Worm (Caenorhabditis elegans) whole organism, L2 larva: ENCODE data around the gene mltn-10.

Experiments
- F13H6.1 ChIP-seq: sonication (generic microtip); optimal IDR thresholded peaks from 2 replicates; lab custom pipeline; 2016; ENCODE audit warnings: missing genetic modification characterization, missing compliant biosample characterization
- Y55F3AM.14 ChIP-seq: fragments of 200-800 bp; sonication (Bioruptor generic); optimal IDR thresholded peaks from 2 replicates; lab custom pipeline; 2018; ENCODE audit warnings: mild to moderate bottlenecking, missing genetic modification characterization, missing compliant biosample characterization
- ZK546.5 ChIP-seq: sonication (generic microtip); optimal IDR thresholded peaks from 2 replicates; lab custom pipeline; 2017; ENCODE audit warnings: missing biosample characterization, missing genetic modification characterization
- ama-1 ChIP-seq: fragments of 150-350 bp; optimal IDR thresholded peaks from 2 replicates; lab custom pipeline; 2018; ENCODE audit warnings: inconsistent platforms
- blmp-1 ChIP-seq: sonication (generic microtip); optimal IDR thresholded peaks from 2 replicates; lab custom pipeline; 2017; ENCODE audit warnings: missing genetic modification characterization, mild to moderate bottlenecking, missing compliant biosample characterization, antibody characterized with exemption, moderate library complexity; ENCODE audit not compliant: insufficient read depth
- ceh-16 ChIP-seq: fragments of 150-350 bp; optimal IDR thresholded peaks from 2 replicates; lab custom pipeline; 2014; ENCODE audit warnings: missing biosample characterization, missing genetic modification characterization
- crh-2 ChIP-seq: sonication (generic microtip); optimal IDR thresholded peaks from 2 replicates; lab custom pipeline; 2017; ENCODE audit warnings: missing biosample characterization, missing genetic modification characterization
- dmd-4 ChIP-seq: sonication (generic microtip); optimal IDR thresholded peaks from 2 replicates; lab custom pipeline; 2017; ENCODE audit warnings: missing biosample characterization, missing genetic modification characterization
- egl-27 ChIP-seq: sonication (generic microtip); optimal IDR thresholded peaks from 3 replicates; lab custom pipeline; 2017; ENCODE audit warnings: missing biosample characterization, missing genetic modification reagents, missing genetic modification characterization
- elt-1 ChIP-seq: fragments of 150-350 bp; optimal IDR thresholded peaks from 2 replicates; lab custom pipeline; 2014; ENCODE audit warnings: missing biosample characterization, missing genetic modification characterization
- fos-1 ChIP-seq: fragments of 150-350 bp; optimal IDR thresholded peaks from 2 replicates; lab custom pipeline; 2014; ENCODE audit warnings: missing biosample characterization, missing genetic modification characterization
- gmeb-1 ChIP-seq: fragments of 150-350 bp; optimal IDR thresholded peaks from 2 replicates; lab custom pipeline; 2014; ENCODE audit warnings: missing biosample characterization, missing genetic modification characterization
- lin-11 ChIP-seq: fragments of 150-350 bp; sonication (generic microtip); optimal IDR thresholded peaks from 2 replicates; lab custom pipeline; 2014; ENCODE audit warnings: missing biosample characterization, missing genetic modification characterization, inconsistent platforms, mixed read lengths
- lin-13 ChIP-seq: fragments of 150-350 bp; optimal IDR thresholded peaks from 2 replicates; lab custom pipeline; 2014; ENCODE audit warnings: missing biosample characterization, missing genetic modification reagents, missing genetic modification characterization
- lsy-2 ChIP-seq, 2 experiments: fragments of 150-350 bp in 1 of 2; sonication (generic microtip) in 1 of 2; optimal IDR thresholded peaks; 2 replicates each; lab custom pipeline; 2014 to 2017; ENCODE audit warnings: missing biosample characterization in 2 of 2, missing genetic modification characterization in 2 of 2
- mab-5 ChIP-seq: fragments of 150-350 bp; optimal IDR thresholded peaks from 2 replicates; lab custom pipeline; 2014; ENCODE audit warnings: missing biosample characterization, missing genetic modification characterization
- mbf-1 ChIP-seq: sonication (generic microtip); optimal IDR thresholded peaks from 2 replicates; lab custom pipeline; 2017; ENCODE audit warnings: missing biosample characterization, missing genetic modification characterization
- mdl-1 ChIP-seq, 2 experiments: fragments of 150-350 bp in 1 of 2; sonication (generic microtip) in 1 of 2; optimal IDR thresholded peaks; 2 replicates each; lab custom pipeline; 2017; ENCODE audit warnings: missing biosample characterization in 2 of 2, missing genetic modification characterization in 2 of 2
- nhr-11 ChIP-seq: fragments of 150-350 bp; optimal IDR thresholded peaks from 2 replicates; lab custom pipeline; 2014; ENCODE audit warnings: missing biosample characterization, missing genetic modification characterization
- nhr-129 ChIP-seq: fragments of 150-350 bp; optimal IDR thresholded peaks from 2 replicates; lab custom pipeline; 2014; ENCODE audit warnings: missing biosample characterization, missing genetic modification characterization
- nhr-21 ChIP-seq: fragments of 150-350 bp; optimal IDR thresholded peaks from 2 replicates; lab custom pipeline; 2014; ENCODE audit warnings: missing biosample characterization, missing genetic modification characterization
- nhr-23 ChIP-seq: fragments of 150-350 bp; optimal IDR thresholded peaks from 2 replicates; lab custom pipeline; 2014; ENCODE audit warnings: missing biosample characterization, missing genetic modification reagents, missing genetic modification characterization
- nhr-237 ChIP-seq: fragments of 150-350 bp; optimal IDR thresholded peaks from 2 replicates; lab custom pipeline; 2014; ENCODE audit warnings: missing biosample characterization, missing genetic modification characterization
- nhr-25 ChIP-seq: fragments of 150-350 bp; sonication (generic microtip); optimal IDR thresholded peaks from 3 replicates; lab custom pipeline; 2014; ENCODE audit warnings: missing biosample characterization, missing genetic modification characterization
- nhr-6 ChIP-seq: fragments of 150-350 bp; optimal IDR thresholded peaks from 2 replicates; lab custom pipeline; 2014; ENCODE audit warnings: missing biosample characterization, missing genetic modification characterization
- nhr-77 ChIP-seq: fragments of 150-350 bp; optimal IDR thresholded peaks from 2 replicates; lab custom pipeline; 2014; ENCODE audit warnings: missing biosample characterization, missing genetic modification characterization
- peb-1 ChIP-seq: fragments of 150-350 bp; optimal IDR thresholded peaks from 2 replicates; lab custom pipeline; 2014; ENCODE audit warnings: missing biosample characterization, missing genetic modification characterization
- sem-4 ChIP-seq: fragments of 150-350 bp; optimal IDR thresholded peaks from 2 replicates; lab custom pipeline; 2014; ENCODE audit warnings: missing biosample characterization, missing genetic modification reagents, missing genetic modification characterization
- sma-3 ChIP-seq: sonication (generic microtip); optimal IDR thresholded peaks from 2 replicates; lab custom pipeline; 2016; ENCODE audit warnings: missing genetic modification reagents, missing genetic modification characterization, missing compliant biosample characterization
- sma-9 ChIP-seq, 2 experiments: fragments of 150-350 bp in 1 of 2; sonication (generic microtip) in 1 of 2; optimal IDR thresholded peaks; 2 replicates each; lab custom pipeline; 2014 to 2016; ENCODE audit warnings: missing genetic modification characterization in 2 of 2, mild to moderate bottlenecking in 1 of 2, missing biosample characterization in 1 of 2, missing compliant biosample characterization in 1 of 2, missing genetic modification reagents in 1 of 2, moderate library complexity in 1 of 2
- snpc-4 ChIP-seq: fragments of 150-350 bp; optimal IDR thresholded peaks from 2 replicates; lab custom pipeline; 2014; ENCODE audit warnings: missing biosample characterization, missing genetic modification characterization
- unc-39 ChIP-seq: fragments of 150-350 bp; optimal IDR thresholded peaks from 2 replicates; lab custom pipeline; 2014; ENCODE audit warnings: missing biosample characterization, missing genetic modification characterization
- unc-55 ChIP-seq: fragments of 150-350 bp; sonication (generic microtip); optimal IDR thresholded peaks from 3 replicates; lab custom pipeline; 2014; ENCODE audit warnings: missing biosample characterization, missing genetic modification reagents, missing genetic modification characterization
- zag-1 ChIP-seq: fragments of 150-350 bp; optimal IDR thresholded peaks from 2 replicates; lab custom pipeline; 2014; ENCODE audit warnings: missing biosample characterization, missing genetic modification characterization
- ztf-1 ChIP-seq: fragments of 200-800 bp; sonication (Bioruptor generic); conservative IDR thresholded peaks from 2 replicates; pipeline ENCODE4 v1.3.6; 2022; ENCODE audit warnings: missing genetic modification characterization, missing compliant biosample characterization
- ztf-4 ChIP-seq: fragments of 150-350 bp; optimal IDR thresholded peaks from 2 replicates; lab custom pipeline; 2014; ENCODE audit warnings: missing biosample characterization, missing genetic modification characterization

mltn-10 gene

DNA sequence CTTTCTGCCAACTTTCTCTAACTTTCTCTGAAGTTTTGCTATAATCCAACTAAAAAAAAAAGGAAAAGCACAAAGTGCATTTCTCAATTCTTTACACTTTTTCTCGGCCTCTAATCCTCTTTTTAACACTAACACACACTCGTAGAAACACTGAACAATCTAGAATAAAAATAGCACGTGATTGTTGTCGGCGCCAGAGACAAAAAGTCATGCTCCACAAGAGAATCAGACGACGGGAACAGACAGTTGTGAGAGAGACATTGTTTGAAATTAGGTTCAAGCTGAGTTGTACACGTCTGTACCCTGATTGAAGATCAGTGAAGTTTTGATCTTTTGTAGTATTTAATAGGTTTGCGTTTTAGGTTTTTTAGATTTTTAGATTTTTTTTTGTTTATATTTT lies 24.5 kb upstream of the mltn-10 start (continued):
- TF ChIP-seq sma-9 (GFP tag; optimal IDR thresholded peaks at IDR 0.05; lab: Kevin White, UChicago) = peak; percentile 89
- TF ChIP-seq sma-9 (tag; optimal IDR thresholded peaks at IDR 0.05; lab: Kevin White, UChicago) = no peak
- no peak for TF ChIP-seq nhr-11 (tag; lab: Kevin White, UChicago)
- TF ChIP-seq zag-1 = no peak
- TF ChIP-seq ztf-1 (GFP tag; lab: Robert Waterston, UW) = no peak
- TF ChIP-seq lin-13 (GFP tag; lab: Kevin White, UChicago) = peak; percentile 22
- no peak for TF ChIP-seq nhr-25
- peak; percentile 20 for TF ChIP-seq mab-5 (tag; lab: Kevin White, UChicago)
- peak; percentile 68 for TF ChIP-seq ztf-4 (tag; lab: Kevin White, UChicago)
- TF ChIP-seq, all 48 proteins: peak for 17

DNA sequence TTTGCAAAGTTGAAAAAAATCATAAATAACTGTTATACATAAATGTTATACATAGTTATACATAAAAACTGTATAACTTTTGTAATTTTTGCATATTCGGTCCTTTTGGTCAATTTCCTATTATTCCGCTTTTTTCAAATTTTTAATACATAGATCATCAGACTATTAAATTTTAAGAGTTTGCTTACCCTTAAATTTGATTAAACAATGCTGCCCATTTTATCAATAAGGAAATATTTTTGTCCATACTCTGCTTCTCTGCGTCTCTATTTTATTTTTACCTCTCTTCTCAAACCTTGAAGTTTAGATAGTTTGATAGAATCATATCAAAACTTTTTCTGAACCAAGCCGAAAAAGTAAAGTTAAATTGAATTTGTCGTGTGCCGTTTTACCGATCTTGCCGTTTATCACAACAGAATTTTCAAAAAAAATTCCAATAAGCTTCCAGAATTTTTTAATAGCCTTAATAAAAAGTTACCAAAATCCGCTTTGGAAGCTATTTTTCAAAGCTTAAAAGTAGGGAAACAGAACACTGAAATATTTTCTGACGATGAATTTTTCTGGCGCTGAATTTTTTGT lies 23.5 kb upstream of the mltn-10 start:
- TF ChIP-seq nhr-21 (tag; lab: Kevin White, UChicago) (no peak), nhr-6 (tag; lab: Kevin White, UChicago) (no peak), crh-2 (tag; lab: Kevin White, UChicago) (no peak)
- TF ChIP-seq, all 48 proteins: peak for 0

ce11 chrII:14599933-14600630 lies 22.8 kb upstream of the mltn-10 start:
- TF ChIP-seq crh-2 (tag; lab: Kevin White, UChicago) (peak; percentile 31), sma-3 (GFP tag; lab: Kevin White, UChicago) (peak; percentile 15), nhr-25 (peak; percentile 27), unc-55 (GFP tag; lab: Kevin White, UChicago) (no peak), fos-1 (tag; lab: Kevin White, UChicago) (peak; percentile 44), nhr-6 (tag; lab: Kevin White, UChicago) (no peak), mbf-1 (no peak), blmp-1 (tag; lab: Kevin White, UChicago) (peak; percentile 26), nhr-21 (tag; lab: Kevin White, UChicago) (no peak), lsy-2 (tag; optimal IDR thresholded peaks at IDR 0.05; lab: Kevin White, UChicago) (peak in 1 of 2 experiments; percentile 11), ztf-4 (tag; lab: Kevin White, UChicago) (no peak), nhr-129 (peak; percentile 36), sma-9 (GFP tag; optimal IDR thresholded peaks at IDR 0.05; lab: Kevin White, UChicago) (peak; percentile 68), sma-9 (tag; optimal IDR thresholded peaks at IDR 0.05; lab: Kevin White, UChicago) (no peak), peb-1 (tag; lab: Kevin White, UChicago) (no peak)

DNA sequence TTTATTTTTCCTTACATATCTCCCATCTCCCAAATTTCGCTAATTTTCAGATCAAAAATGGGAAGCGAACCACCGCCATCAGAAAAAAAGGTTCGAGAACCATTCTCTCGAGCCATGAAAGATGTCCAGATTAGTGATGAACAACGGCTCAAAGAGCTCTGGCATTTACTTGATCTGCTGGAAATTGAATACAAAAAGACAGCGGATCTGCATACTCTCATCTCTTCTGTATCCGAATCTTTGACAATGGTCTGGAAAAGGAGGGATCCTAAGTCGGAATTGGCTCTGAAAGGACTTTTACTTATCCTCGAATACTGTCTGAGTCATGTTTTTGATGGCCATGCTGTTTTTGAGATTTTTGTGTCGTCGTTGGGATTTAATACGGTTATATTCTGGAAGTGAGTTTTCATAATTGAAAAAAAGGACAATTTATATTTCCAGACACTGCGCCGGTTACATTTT lies 22.0 kb upstream of the mltn-10 start, which contains the start of gene tps-2:
Gene tps-2 (plus strand): TSS at position 51 of the 462 bp plus-strand sequence.
- TF ChIP-seq ceh-16 (tag; lab: Kevin White, UChicago) (no peak), ama-1 (peak; percentile 60), F13H6.1 (tag; lab: Kevin White, UChicago) (no peak), blmp-1 (tag; lab: Kevin White, UChicago) (no peak), egl-27 (tag; lab: Kevin White, UChicago) (no peak), nhr-77 (no peak)

ce11 chrII:14602735-14603134 lies 20.1 kb upstream of the mltn-10 start:
- no peak for TF ChIP-seq nhr-77
- no peak for TF ChIP-seq mab-5 (tag; lab: Kevin White, UChicago)
- no peak for TF ChIP-seq nhr-237
- TF ChIP-seq sem-4 (tag; lab: Kevin White, UChicago) = no peak
- TF ChIP-seq ama-1 = no peak
- TF ChIP-seq mbf-1 = no peak
- TF ChIP-seq lsy-2 (tag; optimal IDR thresholded peaks at IDR 0.05; lab: Kevin White, UChicago) = no peak
- no peak for TF ChIP-seq mdl-1 (tag; optimal IDR thresholded peaks at IDR 0.05; lab: Kevin White, UChicago)
- TF ChIP-seq egl-27 (tag; lab: Kevin White, UChicago) = no peak
- no peak for TF ChIP-seq lin-11
- no peak for TF ChIP-seq nhr-23 (tag; lab: Kevin White, UChicago)
- no peak for TF ChIP-seq gmeb-1 (tag; lab: Kevin White, UChicago)
- TF ChIP-seq dmd-4 (tag; lab: Kevin White, UChicago) = no peak
- no peak for TF ChIP-seq ZK546.5 (tag; lab: Kevin White, UChicago)
- TF ChIP-seq elt-1 (tag; lab: Kevin White, UChicago) = no peak
- no peak for TF ChIP-seq unc-39 (tag; lab: Kevin White, UChicago)
- no peak for TF ChIP-seq ztf-4 (tag; lab: Kevin White, UChicago)
- TF ChIP-seq Y55F3AM.14 = no peak
- no peak for TF ChIP-seq snpc-4 (tag; lab: Kevin White, UChicago)
- no peak for TF ChIP-seq nhr-129
